Worm (Caenorhabditis elegans) whole organism, late embryonic: Measurements from ENCODE around the gene Y75B8A.25.

Experiments used
- Y22D7AL.16 ChIP-seq: sonication (generic microtip); optimal IDR thresholded peaks from 2 replicates; lab custom pipeline; 2016; ENCODE audit warnings: missing genetic modification characterization, missing compliant biosample characterization
- ceh-2 ChIP-seq: sonication (generic microtip); optimal IDR thresholded peaks from 2 replicates; lab custom pipeline; 2016; ENCODE audit warnings: missing genotype, missing genetic modification characterization, missing compliant biosample characterization
- ceh-31 ChIP-seq: sonication (generic microtip); optimal IDR thresholded peaks from 2 replicates; lab custom pipeline; 2016; ENCODE audit warnings: missing genetic modification characterization, missing compliant biosample characterization
- fax-1 ChIP-seq: sonication (generic microtip); optimal IDR thresholded peaks from 2 replicates; lab custom pipeline; 2016; ENCODE audit warnings: missing genotype, missing genetic modification characterization, missing compliant biosample characterization
- lim-6 ChIP-seq: sonication (generic microtip); optimal IDR thresholded peaks from 2 replicates; lab custom pipeline; 2016; ENCODE audit warnings: missing genetic modification characterization, missing compliant biosample characterization
- pat-9 ChIP-seq: fragments of 200-800 bp; sonication (Bioruptor generic); optimal IDR thresholded peaks from 2 replicates; lab custom pipeline; 2018; ENCODE audit warnings: mild to moderate bottlenecking, missing genetic modification characterization, moderate library complexity, missing compliant biosample characterization
- pha-4 ChIP-seq: fragments of 150-350 bp; optimal IDR thresholded peaks from 2 replicates; lab custom pipeline; 2018; ENCODE audit warnings: missing biosample characterization, missing genetic modification reagents, missing genetic modification characterization
- pros-1 ChIP-seq: fragments of 150-350 bp; optimal IDR thresholded peaks from 2 replicates; lab custom pipeline; 2014; ENCODE audit warnings: missing biosample characterization, missing genetic modification reagents, missing genetic modification characterization
- ref-2 ChIP-seq: sonication (generic microtip); optimal IDR thresholded peaks from 2 replicates; lab custom pipeline; 2016; ENCODE audit warnings: missing genetic modification characterization, missing compliant biosample characterization
- sox-4 ChIP-seq: sonication (generic microtip); optimal IDR thresholded peaks from 2 replicates; lab custom pipeline; 2017; ENCODE audit warnings: mild to moderate bottlenecking, missing genetic modification characterization, inconsistent platforms, missing compliant biosample characterization
- ttx-3 ChIP-seq: sonication (generic microtip); optimal IDR thresholded peaks from 2 replicates; lab custom pipeline; 2016; ENCODE audit warnings: missing genetic modification reagents, missing genetic modification characterization, missing compliant biosample characterization
- unc-3 ChIP-seq, 2 experiments: fragments of 200-800 bp in 1 of 2; sonication (Bioruptor generic) in 1 of 2; sonication (generic microtip) in 1 of 2; conservative IDR thresholded peaks in 1 of 2; optimal IDR thresholded peaks in 1 of 2; 2 replicates each; pipeline versions ENCODE4 v1.3.6 to Lab custom; 2016 to 2022; ENCODE audit warnings: missing compliant biosample characterization in 2 of 2, missing genetic modification characterization in 2 of 2, missing genetic modification reagents in 1 of 2
- unc-42 ChIP-seq: sonication (generic microtip); optimal IDR thresholded peaks from 2 replicates; lab custom pipeline; 2016; ENCODE audit warnings: missing genotype, missing genetic modification characterization, missing compliant biosample characterization

DNA sequence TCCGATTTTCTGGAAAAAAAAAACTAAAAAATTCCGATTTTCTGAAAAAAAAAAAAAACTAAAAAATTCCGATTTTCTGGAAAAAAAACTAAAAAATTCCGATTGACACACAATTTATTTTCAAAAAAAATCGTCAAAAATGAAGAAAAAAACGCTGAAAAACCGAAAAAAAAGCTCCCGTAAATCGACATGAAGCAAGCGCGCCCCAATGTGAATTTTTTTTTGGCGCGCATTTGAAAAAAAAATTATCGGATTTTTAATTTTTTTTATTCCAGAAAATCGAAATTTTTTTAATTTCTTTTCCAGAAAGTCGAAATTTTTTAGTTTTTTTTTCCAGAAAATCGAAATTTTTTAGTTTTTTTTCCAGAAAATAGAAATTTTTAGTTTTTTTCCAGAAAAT lies 4.9 kb downstream of the Y75B8A.25 start:
- TF ChIP-seq pha-4, result no peak
- no peak for TF ChIP-seq fax-1 (tag; lab: Kevin White, UChicago)
- no peak for TF ChIP-seq unc-3 (GFP tag; conservative IDR thresholded peaks at IDR 0.05; lab: Robert Waterston, UW)
- TF ChIP-seq unc-3 (tag; optimal IDR thresholded peaks at IDR 0.05; lab: Kevin White, UChicago), result no peak
- no peak for TF ChIP-seq pat-9 (tag; lab: Kevin White, UChicago)
- no peak for TF ChIP-seq ref-2 (tag; lab: Kevin White, UChicago)
- no peak for TF ChIP-seq pros-1 (tag; lab: Kevin White, UChicago)
- TF ChIP-seq Y22D7AL.16 (tag; lab: Kevin White, UChicago), result no peak
- no peak for TF ChIP-seq sox-4 (tag; lab: Kevin White, UChicago)
- no peak for TF ChIP-seq ttx-3 (tag; lab: Kevin White, UChicago)
- no peak for TF ChIP-seq ceh-31 (tag; lab: Kevin White, UChicago)
- TF ChIP-seq unc-42 (tag; lab: Kevin White, UChicago), result no peak
- TF ChIP-seq lim-6 (tag; lab: Kevin White, UChicago), result no peak
- TF ChIP-seq ceh-2 (tag; lab: Kevin White, UChicago), result no peak
